Worm (Caenorhabditis elegans) whole organism, L1 larva: ENCODE data around the gene fbxa-94.

ENCODE experiments used
- C34B4.2 ChIP-seq: sonication (generic microtip); optimal IDR thresholded peaks from 2 replicates; lab custom pipeline; 2017; ENCODE audit warnings: mild to moderate bottlenecking, missing genetic modification characterization, missing compliant biosample characterization
- F16B12.6 ChIP-seq: fragments of 150-350 bp; optimal IDR thresholded peaks from 2 replicates; lab custom pipeline; 2014; ENCODE audit warnings: missing biosample characterization, missing genetic modification characterization
- Y116A8C.19 ChIP-seq: sonication (generic microtip); optimal IDR thresholded peaks from 2 replicates; lab custom pipeline; 2016; ENCODE audit warnings: missing compliant biosample characterization, missing genetic modification characterization, borderline replicate concordance
- blmp-1 ChIP-seq: fragments of 150-350 bp; optimal IDR thresholded peaks from 2 replicates; lab custom pipeline; 2014; ENCODE audit warnings: missing biosample characterization, missing genetic modification characterization
- ceh-63 ChIP-seq: fragments of 200-800 bp; sonication (Bioruptor generic); optimal IDR thresholded peaks from 2 replicates; lab custom pipeline; 2018; ENCODE audit warnings: mild to moderate bottlenecking, missing genetic modification characterization, missing compliant biosample characterization
- dsc-1 ChIP-seq: sonication (generic microtip); optimal IDR thresholded peaks from 2 replicates; lab custom pipeline; 2016; ENCODE audit warnings: mild to moderate bottlenecking, missing genetic modification characterization, missing compliant biosample characterization
- efl-1 ChIP-seq, 4 experiments: fragments of 150-350 bp; optimal IDR thresholded peaks in 3 of 4; peaks in 1 of 4; 1 replicate in 1 of 4; 2 replicates in 3 of 4; lab custom pipeline; 2014; ENCODE audit warnings: missing biosample characterization in 2 of 4, missing genetic modification characterization in 2 of 4, missing genetic modification reagents in 2 of 4
- efl-3 ChIP-seq: fragments of 200-800 bp; sonication (Bioruptor generic); optimal IDR thresholded peaks from 2 replicates; lab custom pipeline; 2018; ENCODE audit warnings: mild to moderate bottlenecking, missing genetic modification characterization, missing compliant biosample characterization
- egl-13 ChIP-seq: sonication (generic microtip); optimal IDR thresholded peaks from 2 replicates; lab custom pipeline; 2016; ENCODE audit warnings: missing genotype, missing genetic modification reagents, missing genetic modification characterization, missing compliant biosample characterization
- elt-2 ChIP-seq: sonication (generic microtip); optimal IDR thresholded peaks from 2 replicates; lab custom pipeline; 2016; ENCODE audit warnings: missing genetic modification characterization, mild to moderate bottlenecking, inconsistent platforms, missing compliant biosample characterization, missing genetic modification reagents
- elt-3 ChIP-seq, 6 experiments: fragments of 150-350 bp in 1 of 6; sonication (generic microtip); optimal IDR thresholded peaks; 2 replicates each; lab custom pipeline; 2017 to 2018; ENCODE audit warnings: missing biosample characterization in 6 of 6, missing genetic modification characterization in 6 of 6, inconsistent platforms in 1 of 6
- fos-1 ChIP-seq: fragments of 150-350 bp; optimal IDR thresholded peaks from 2 replicates; lab custom pipeline; 2014; ENCODE audit warnings: missing biosample characterization, missing genetic modification characterization
- grh-1 ChIP-seq: fragments of 200-800 bp; sonication (Bioruptor generic); IDR thresholded peaks from 2 replicates; pipeline ENCODE4 v1.3.6; 2022; ENCODE audit warnings: missing genetic modification reagents, missing genetic modification characterization, missing compliant biosample characterization
- jun-1 ChIP-seq: fragments of 150-350 bp; optimal IDR thresholded peaks from 2 replicates; lab custom pipeline; 2014; ENCODE audit warnings: missing biosample characterization, missing genetic modification reagents, missing genetic modification characterization
- lin-15B ChIP-seq: fragments of 150-350 bp; sonication (generic microtip); optimal IDR thresholded peaks from 3 replicates; lab custom pipeline; 2014; ENCODE audit warnings: missing biosample characterization, missing genetic modification characterization
- lsy-2 ChIP-seq, 2 experiments: fragments of 150-350 bp; optimal IDR thresholded peaks; 2 replicates each; lab custom pipeline; 2014; ENCODE audit warnings: missing biosample characterization in 2 of 2, missing genetic modification characterization in 2 of 2
- mab-9 ChIP-seq: fragments of 200-800 bp; sonication (Bioruptor generic); IDR thresholded peaks from 2 replicates; pipeline ENCODE4 v1.3.6; 2022; ENCODE audit warnings: missing genetic modification reagents, missing genetic modification characterization, missing compliant biosample characterization
- mdl-1 ChIP-seq, 2 experiments: fragments of 150-350 bp; optimal IDR thresholded peaks; 2 replicates each; lab custom pipeline; 2014 to 2017; ENCODE audit warnings: missing biosample characterization in 2 of 2, missing genetic modification characterization in 2 of 2, inconsistent platforms in 1 of 2
- mef-2 ChIP-seq: fragments of 150-350 bp; optimal IDR thresholded peaks from 2 replicates; lab custom pipeline; 2014; ENCODE audit warnings: missing biosample characterization, missing genetic modification characterization
- mep-1 ChIP-seq: fragments of 150-350 bp; optimal IDR thresholded peaks from 2 replicates; lab custom pipeline; 2014; ENCODE audit warnings: missing biosample characterization, missing genetic modification characterization
- nhr-11 ChIP-seq: fragments of 150-350 bp; optimal IDR thresholded peaks from 2 replicates; lab custom pipeline; 2014; ENCODE audit warnings: missing biosample characterization, missing genetic modification characterization
- nhr-12 ChIP-seq: sonication (generic microtip); optimal IDR thresholded peaks from 2 replicates; lab custom pipeline; 2017; ENCODE audit warnings: missing biosample characterization, missing genetic modification characterization
- nhr-19 ChIP-seq: fragments of 200-800 bp; sonication (Bioruptor generic); conservative IDR thresholded peaks from 2 replicates; pipeline ENCODE4 v1.3.6; 2022; ENCODE audit warnings: missing genetic modification characterization, missing compliant biosample characterization
- nhr-76 ChIP-seq: sonication (generic microtip); optimal IDR thresholded peaks from 2 replicates; lab custom pipeline; 2017; ENCODE audit warnings: missing biosample characterization, missing genetic modification characterization
- nhr-84 ChIP-seq: sonication (generic microtip); optimal IDR thresholded peaks from 2 replicates; lab custom pipeline; 2017; ENCODE audit warnings: missing biosample characterization, missing genetic modification characterization
- pax-3 ChIP-seq: fragments of 200-800 bp; sonication (Bioruptor generic); optimal IDR thresholded peaks from 2 replicates; lab custom pipeline; 2018; ENCODE audit warnings: mild to moderate bottlenecking, missing genetic modification characterization, moderate library complexity, missing compliant biosample characterization
- snpc-4 ChIP-seq: fragments of 150-350 bp; optimal IDR thresholded peaks from 2 replicates; lab custom pipeline; 2014; ENCODE audit warnings: missing biosample characterization, missing genetic modification characterization
- snu-23 ChIP-seq: sonication (generic microtip); optimal IDR thresholded peaks from 2 replicates; lab custom pipeline; 2016; ENCODE audit warnings: missing genetic modification characterization, missing compliant biosample characterization
- swsn-7 ChIP-seq: sonication (generic microtip); optimal IDR thresholded peaks from 2 replicates; lab custom pipeline; 2016; ENCODE audit warnings: missing genetic modification characterization, missing compliant biosample characterization
- tlp-1 ChIP-seq: fragments of 150-350 bp; optimal IDR thresholded peaks from 2 replicates; lab custom pipeline; 2014; ENCODE audit warnings: missing biosample characterization, missing genetic modification characterization
- unc-98 ChIP-seq: fragments of 200-800 bp; sonication (Bioruptor generic); IDR thresholded peaks from 2 replicates; pipeline ENCODE4 v1.3.6; 2022; ENCODE audit warnings: missing genetic modification characterization, missing compliant biosample characterization
- xbp-1 ChIP-seq: sonication (generic microtip); optimal IDR thresholded peaks from 2 replicates; lab custom pipeline; 2016; ENCODE audit warnings: missing genetic modification characterization, missing compliant biosample characterization
- zip-4 ChIP-seq: fragments of 200-800 bp; sonication (Bioruptor generic); optimal IDR thresholded peaks from 2 replicates; lab custom pipeline; 2018; ENCODE audit warnings: mild to moderate bottlenecking, missing genetic modification characterization, moderate library complexity, missing compliant biosample characterization

The fbxa-94 gene

ce11 chrV:15572613-15573012 lies at the start of gene fbxa-94:
TSS of gene fbxa-94 (plus strand) at chrV:15572913.
- TF ChIP-seq Y116A8C.19: no peak
- no peak for TF ChIP-seq nhr-12 (tag; lab: Kevin White, UChicago)
- no peak for TF ChIP-seq nhr-76 (tag; lab: Kevin White, UChicago)
- TF ChIP-seq grh-1 (GFP tag; lab: Robert Waterston, UW): no peak
- TF ChIP-seq mef-2 (tag; lab: Kevin White, UChicago): no peak
- TF ChIP-seq nhr-11 (tag; lab: Kevin White, UChicago): no peak
- TF ChIP-seq elt-3 (tag; optimal IDR thresholded peaks at IDR 0.05; lab: Kevin White, UChicago): no peak
- TF ChIP-seq mab-9 (GFP tag; lab: Robert Waterston, UW): no peak
- no peak for TF ChIP-seq efl-3 (GFP tag; lab: Kevin White, UChicago)
- no peak for TF ChIP-seq swsn-7 (tag; lab: Kevin White, UChicago)
- TF ChIP-seq mep-1 (tag; lab: Kevin White, UChicago): no peak
- TF ChIP-seq jun-1 (tag; lab: Kevin White, UChicago): no peak
- no peak for TF ChIP-seq fos-1 (tag; lab: Kevin White, UChicago)
- no peak for TF ChIP-seq snu-23 (GFP tag; lab: Kevin White, UChicago)
- no peak for TF ChIP-seq elt-2 (tag; lab: Kevin White, UChicago)

- TF ChIP-seq snpc-4 (no peak), lin-15B (no peak), F16B12.6 (no peak), pax-3 (tag; lab: Kevin White, UChicago) (no peak), mdl-1 (tag; optimal IDR thresholded peaks at IDR 0.05; lab: Kevin White, UChicago) (no peak), blmp-1 (tag; lab: Kevin White, UChicago) (no peak), ceh-63 (GFP tag; lab: Kevin White, UChicago) (no peak), unc-98 (GFP tag; lab: Robert Waterston, UW) (no peak), nhr-11 (tag; lab: Kevin White, UChicago) (no peak)
Measured at ce11 chrV:15529069-15529468, 43.6 kb upstream of the fbxa-94 start, which contains the start of gene srh-276. TSS of gene srh-276 (plus strand) at chrV:15529369.

ce11 chrV:15533096-15533495 lies 39.6 kb upstream of the fbxa-94 start, which contains the start of gene F21A3.11:
TSS of gene F21A3.11 (minus strand) at chrV:15533212.
- TF ChIP-seq zip-4 (GFP tag; lab: Kevin White, UChicago) (no peak), elt-2 (tag; lab: Kevin White, UChicago) (peak; percentile 70)

- TF ChIP-seq xbp-1 (tag; lab: Kevin White, UChicago): no peak
- TF ChIP-seq lsy-2 (tag; optimal IDR thresholded peaks at IDR 0.05; lab: Kevin White, UChicago): no peak
- no peak for TF ChIP-seq mep-1 (tag; lab: Kevin White, UChicago)
- TF ChIP-seq nhr-19 (GFP tag; lab: Robert Waterston, UW): no peak
- TF ChIP-seq tlp-1 (tag; lab: Kevin White, UChicago): no peak
- no peak for TF ChIP-seq Y116A8C.19
Measured at ce11 chrV:15533864-15534263, 38.8 kb upstream of the fbxa-94 start, which contains the start of gene F21A3.2. TSS of gene F21A3.2 (minus strand) at chrV:15533964.

DNA sequence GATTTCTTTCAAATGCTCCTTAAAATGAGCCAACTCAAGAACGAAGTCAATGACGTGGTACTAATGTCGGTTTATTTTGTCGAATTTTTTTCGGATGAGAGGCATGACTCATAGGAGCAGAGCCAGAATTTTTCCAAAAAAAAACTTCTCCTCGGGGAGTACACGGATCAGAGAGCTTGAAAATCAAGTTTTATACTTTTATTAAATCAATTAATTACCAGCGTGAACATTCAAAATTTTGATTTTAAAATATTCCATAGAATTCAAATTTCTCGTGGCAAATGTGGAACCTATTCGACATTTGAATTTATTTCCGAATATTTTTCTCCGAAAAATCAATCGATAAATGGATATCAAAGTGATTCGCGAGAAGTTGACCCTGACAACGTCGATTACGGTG lies 36.4 kb upstream of the fbxa-94 start, which contains the start of gene F21A3.4:
TSS of gene F21A3.4 (plus strand) at position 301 of the 400 bp plus-strand sequence.
- no peak for TF ChIP-seq dsc-1 (tag; lab: Kevin White, UChicago)
- no peak for TF ChIP-seq ceh-63 (GFP tag; lab: Kevin White, UChicago)
- no peak for TF ChIP-seq efl-1 (optimal IDR thresholded peaks at IDR 0.05; lab: Kevin White, UChicago)
- peak in 1 of 2 experiments; percentile 59 for TF ChIP-seq efl-1 (GFP tag; optimal IDR thresholded peaks at IDR 0.05 in 1 of 2; lab: Kevin White, UChicago)
- no peak for TF ChIP-seq swsn-7 (tag; lab: Kevin White, UChicago)
- TF ChIP-seq egl-13: no peak
- TF ChIP-seq mab-9 (GFP tag; lab: Robert Waterston, UW): no peak
- TF ChIP-seq nhr-84 (tag; lab: Kevin White, UChicago): no peak
- no peak for TF ChIP-seq C34B4.2 (tag; lab: Kevin White, UChicago)
